Worm (Caenorhabditis elegans) whole organism, L4 larva: ENCODE data around the gene srh-241.

Experiments
- Y105C5A.15 ChIP-seq: fragments of 200-800 bp; sonication (Bioruptor generic); IDR thresholded peaks from 2 replicates; pipeline ENCODE4 v1.3.6; 2022; ENCODE audit warnings: missing genetic modification characterization, missing compliant biosample characterization
- fkh-10 ChIP-seq: fragments of 150-350 bp; optimal IDR thresholded peaks from 2 replicates; lab custom pipeline; 2014; ENCODE audit warnings: missing biosample characterization, missing genetic modification reagents, missing genetic modification characterization
- jun-1 ChIP-seq: fragments of 150-350 bp; optimal IDR thresholded peaks from 2 replicates; lab custom pipeline; 2014; ENCODE audit warnings: missing biosample characterization, missing genetic modification reagents, missing genetic modification characterization
- nhr-102 ChIP-seq: sonication (generic microtip); optimal IDR thresholded peaks from 2 replicates; lab custom pipeline; 2016; ENCODE audit warnings: mild to moderate bottlenecking, missing genetic modification characterization, moderate library complexity, missing compliant biosample characterization
- nhr-28 ChIP-seq: fragments of 150-350 bp; optimal IDR thresholded peaks from 2 replicates; lab custom pipeline; 2014; ENCODE audit warnings: missing biosample characterization, missing genetic modification characterization
- pqm-1 ChIP-seq: sonication (generic microtip); optimal IDR thresholded peaks from 2 replicates; lab custom pipeline; 2017; ENCODE audit warnings: missing biosample characterization, missing genetic modification characterization
- skn-1 ChIP-seq: fragments of 150-350 bp; optimal IDR thresholded peaks from 2 replicates; lab custom pipeline; 2014; ENCODE audit warnings: missing biosample characterization, missing genetic modification characterization
- spr-3 ChIP-seq: fragments of 200-800 bp; sonication (Bioruptor generic); optimal IDR thresholded peaks from 2 replicates; lab custom pipeline; 2018; ENCODE audit warnings: mild to moderate bottlenecking, missing genetic modification characterization, missing compliant biosample characterization
- unc-62 ChIP-seq, 3 experiments: fragments of 150-350 bp in 1 of 3; sonication (generic microtip); optimal IDR thresholded peaks in 2 of 3; peaks in 1 of 3; 1 replicate in 1 of 3; 2 replicates in 2 of 3; lab custom pipeline; 2014 to 2017; ENCODE audit warnings: missing biosample characterization in 3 of 3, missing genetic modification characterization in 3 of 3, missing genetic modification reagents in 3 of 3, missing genotype in 1 of 3
- ztf-11 ChIP-seq: fragments of 150-350 bp; optimal IDR thresholded peaks from 2 replicates; lab custom pipeline; 2014; ENCODE audit warnings: missing biosample characterization, missing genetic modification characterization

DNA sequence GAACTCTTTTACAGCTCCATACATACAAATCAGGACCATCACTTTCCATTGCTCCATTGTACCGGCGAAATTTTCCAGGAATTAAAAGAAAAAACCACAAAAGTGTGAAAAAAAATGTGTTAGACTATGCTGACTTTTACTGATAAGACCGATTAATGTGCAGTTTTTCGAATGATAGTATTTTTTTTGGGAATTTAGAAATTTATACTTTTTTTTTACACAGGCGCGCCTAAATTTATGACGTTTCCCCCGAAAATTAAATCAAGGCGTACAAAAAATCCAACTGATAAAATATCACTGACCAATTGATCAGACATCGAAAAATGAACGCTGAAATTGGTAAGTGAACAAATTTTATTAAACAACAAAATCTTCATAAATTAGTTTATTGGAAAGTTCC is 6.0 kb upstream of the srh-241 start, which contains the start of gene folt-2:
- TF ChIP-seq jun-1 (tag; lab: Kevin White, UChicago) (no peak), fkh-10 (GFP tag; lab: Kevin White, UChicago) (no peak), skn-1 (tag; lab: Kevin White, UChicago) (no peak), ztf-11 (tag; lab: Kevin White, UChicago) (no peak), Y105C5A.15 (no peak), pqm-1 (tag; lab: Kevin White, UChicago) (peak; percentile 25), unc-62 (GFP tag; optimal IDR thresholded peaks at IDR 0.05 in 1 of 2; lab: Kevin White, UChicago) (no peak), unc-62 (tag; optimal IDR thresholded peaks at IDR 0.05; lab: Kevin White, UChicago) (no peak), nhr-28 (no peak), spr-3 (no peak), nhr-102 (tag; lab: Kevin White, UChicago) (no peak)
